Worm (Caenorhabditis elegans) whole organism, L3 larva: ENCODE data around the gene rml-4.
A peak's percentile ranks its signal among the peaks of the same experiment; 100 is the strongest.

Source experiments
- R02D3.7 ChIP-seq: fragments of 150-350 bp; optimal IDR thresholded peaks from 2 replicates; lab custom pipeline; 2014; ENCODE audit warnings: missing biosample characterization, missing genetic modification characterization
- ZK546.5 ChIP-seq: sonication (generic microtip); optimal IDR thresholded peaks from 2 replicates; lab custom pipeline; 2017; ENCODE audit warnings: missing biosample characterization, missing genetic modification characterization
- aly-2 ChIP-seq: fragments of 150-350 bp; optimal IDR thresholded peaks from 2 replicates; lab custom pipeline; 2014; ENCODE audit warnings: missing biosample characterization, missing genetic modification characterization
- ceh-16 ChIP-seq: sonication (generic microtip); optimal IDR thresholded peaks from 2 replicates; lab custom pipeline; 2017; ENCODE audit warnings: missing biosample characterization, missing genetic modification characterization
- ceh-28 ChIP-seq: fragments of 150-350 bp; optimal IDR thresholded peaks from 2 replicates; lab custom pipeline; 2014; ENCODE audit warnings: missing biosample characterization, missing genetic modification reagents, missing genetic modification characterization
- ceh-82 ChIP-seq: fragments of 150-350 bp; optimal IDR thresholded peaks from 2 replicates; lab custom pipeline; 2014; ENCODE audit warnings: missing biosample characterization, missing genetic modification characterization
- daf-12 ChIP-seq: fragments of 150-350 bp; optimal IDR thresholded peaks from 2 replicates; lab custom pipeline; 2014; ENCODE audit warnings: missing biosample characterization, missing genetic modification reagents, missing genetic modification characterization
- egl-27 ChIP-seq: sonication (generic microtip); optimal IDR thresholded peaks from 4 replicates; lab custom pipeline; 2017; ENCODE audit warnings: missing biosample characterization, missing genetic modification reagents, missing genetic modification characterization
- egl-5 ChIP-seq: fragments of 150-350 bp; optimal IDR thresholded peaks from 2 replicates; lab custom pipeline; 2017; ENCODE audit warnings: missing biosample characterization, missing genetic modification reagents, missing genetic modification characterization, inconsistent platforms
- elt-1 ChIP-seq: fragments of 150-350 bp; optimal IDR thresholded peaks from 2 replicates; lab custom pipeline; 2014; ENCODE audit warnings: missing biosample characterization, missing genetic modification characterization
- elt-2 ChIP-seq: sonication (generic microtip); optimal IDR thresholded peaks from 2 replicates; lab custom pipeline; 2016; ENCODE audit warnings: missing genetic modification reagents, mild to moderate bottlenecking, missing genetic modification characterization, missing compliant biosample characterization
- fkh-10 ChIP-seq: sonication (generic microtip); optimal IDR thresholded peaks from 2 replicates; lab custom pipeline; 2017; ENCODE audit warnings: missing biosample characterization, missing genetic modification reagents, missing genetic modification characterization
- fos-1 ChIP-seq: fragments of 150-350 bp; optimal IDR thresholded peaks from 2 replicates; lab custom pipeline; 2014; ENCODE audit warnings: missing biosample characterization, missing genetic modification characterization
- hmg-11 ChIP-seq: sonication (generic microtip); optimal IDR thresholded peaks from 2 replicates; lab custom pipeline; 2016; ENCODE audit warnings: missing genetic modification characterization, missing compliant biosample characterization
- jun-1 ChIP-seq: fragments of 150-350 bp; optimal IDR thresholded peaks from 2 replicates; lab custom pipeline; 2014; ENCODE audit warnings: missing biosample characterization, missing genetic modification reagents, missing genetic modification characterization
- lin-15B ChIP-seq: fragments of 150-350 bp; optimal IDR thresholded peaks from 2 replicates; lab custom pipeline; 2014; ENCODE audit warnings: missing biosample characterization, missing genetic modification characterization
- lin-39 ChIP-seq: fragments of 150-350 bp; optimal IDR thresholded peaks from 2 replicates; lab custom pipeline; 2018; ENCODE audit warnings: missing biosample characterization, missing genetic modification reagents, missing genetic modification characterization
- lsy-12 ChIP-seq: sonication (generic microtip); optimal IDR thresholded peaks from 2 replicates; lab custom pipeline; 2016; ENCODE audit warnings: mild to moderate bottlenecking, missing genetic modification characterization, missing compliant biosample characterization
- mdl-1 ChIP-seq: fragments of 150-350 bp; optimal IDR thresholded peaks from 2 replicates; lab custom pipeline; 2014; ENCODE audit warnings: missing biosample characterization, missing genetic modification characterization
- mml-1 ChIP-seq: fragments of 150-350 bp; sonication (generic microtip); optimal IDR thresholded peaks from 3 replicates; lab custom pipeline; 2014; ENCODE audit warnings: missing biosample characterization, missing genetic modification characterization
- nfya-1 ChIP-seq: sonication (generic microtip); optimal IDR thresholded peaks from 2 replicates; lab custom pipeline; 2017; ENCODE audit warnings: missing genetic modification characterization, mild to moderate bottlenecking, missing compliant biosample characterization, antibody characterized with exemption, moderate library complexity; ENCODE audit not compliant: insufficient read depth
- nhr-11 ChIP-seq: fragments of 150-350 bp; optimal IDR thresholded peaks from 2 replicates; lab custom pipeline; 2014; ENCODE audit warnings: missing biosample characterization, missing genetic modification characterization
- nhr-237 ChIP-seq: fragments of 150-350 bp; optimal IDR thresholded peaks from 2 replicates; lab custom pipeline; 2014; ENCODE audit warnings: missing biosample characterization, missing genetic modification characterization
- nhr-25 ChIP-seq: sonication (generic microtip); optimal IDR thresholded peaks from 2 replicates; lab custom pipeline; 2017; ENCODE audit warnings: missing biosample characterization, missing genetic modification characterization
- nhr-28 ChIP-seq: fragments of 150-350 bp; optimal IDR thresholded peaks from 2 replicates; lab custom pipeline; 2014; ENCODE audit warnings: missing biosample characterization, missing genetic modification characterization
- nhr-43 ChIP-seq: sonication (generic microtip); optimal IDR thresholded peaks from 2 replicates; lab custom pipeline; 2016; ENCODE audit warnings: mild to moderate bottlenecking, missing genetic modification characterization, missing compliant biosample characterization; ENCODE audit not compliant: poor library complexity, severe bottlenecking
- nhr-67 ChIP-seq: fragments of 150-350 bp; optimal IDR thresholded peaks from 2 replicates; lab custom pipeline; 2014; ENCODE audit warnings: missing biosample characterization, missing genetic modification characterization
- nhr-76 ChIP-seq: fragments of 150-350 bp; sonication (generic microtip); optimal IDR thresholded peaks from 5 replicates; lab custom pipeline; 2014; ENCODE audit warnings: missing biosample characterization, missing genetic modification characterization
- tbx-2 ChIP-seq: sonication (generic microtip); optimal IDR thresholded peaks from 2 replicates; lab custom pipeline; 2016; ENCODE audit warnings: mild to moderate bottlenecking, missing genetic modification characterization, missing compliant biosample characterization
- unc-39 ChIP-seq: sonication (generic microtip); optimal IDR thresholded peaks from 4 replicates; lab custom pipeline; 2017; ENCODE audit warnings: missing biosample characterization, missing genetic modification characterization
- unc-62 ChIP-seq: fragments of 150-350 bp; sonication (generic microtip); optimal IDR thresholded peaks from 4 replicates; lab custom pipeline; 2014; ENCODE audit warnings: missing biosample characterization, missing genetic modification reagents, missing genetic modification characterization
- ztf-11 ChIP-seq: fragments of 150-350 bp; optimal IDR thresholded peaks from 2 replicates; lab custom pipeline; 2014; ENCODE audit warnings: missing biosample characterization, missing genetic modification characterization
- ztf-4 ChIP-seq: fragments of 150-350 bp; optimal IDR thresholded peaks from 2 replicates; lab custom pipeline; 2014; ENCODE audit warnings: missing biosample characterization, missing genetic modification characterization

Gene rml-4

ce11 chrII:4326420-4326819 lies 31.5 kb downstream of the rml-4 start, which contains the start of gene pfd-2:
Gene pfd-2 (plus strand): TSS chrII:4326720.
- no peak for TF ChIP-seq R02D3.7 (tag; lab: Kevin White, UChicago)
- TF ChIP-seq nhr-25, result no peak
- TF ChIP-seq tbx-2 (tag; lab: Kevin White, UChicago), result no peak
- TF ChIP-seq nhr-237 (tag; lab: Kevin White, UChicago), result no peak
- no peak for TF ChIP-seq lin-39 (tag; lab: Kevin White, UChicago)
- TF ChIP-seq egl-27, result no peak
- TF ChIP-seq jun-1 (tag; lab: Kevin White, UChicago), result no peak
- TF ChIP-seq nhr-67 (tag; lab: Kevin White, UChicago), result no peak
- no peak for TF ChIP-seq ceh-16 (tag; lab: Kevin White, UChicago)
- TF ChIP-seq hmg-11 (tag; lab: Kevin White, UChicago), result no peak
- TF ChIP-seq daf-12 (tag; lab: Kevin White, UChicago), result no peak
- TF ChIP-seq elt-2, result no peak
- no peak for TF ChIP-seq elt-1 (tag; lab: Kevin White, UChicago)
- no peak for TF ChIP-seq ceh-82 (tag; lab: Kevin White, UChicago)
- TF ChIP-seq lsy-12, result no peak
- TF ChIP-seq ZK546.5 (tag; lab: Kevin White, UChicago), result no peak
- TF ChIP-seq unc-39 (tag; lab: Kevin White, UChicago), result no peak
- no peak for TF ChIP-seq nhr-11 (tag; lab: Kevin White, UChicago)

ce11 chrII:4328716-4329115 lies 33.8 kb downstream of the rml-4 start, which contains the start of gene H20J04.4:
Gene H20J04.4 (plus strand): TSS chrII:4329016.
- TF ChIP-seq lsy-12 (no peak), ceh-28 (tag; lab: Kevin White, UChicago) (peak; percentile 10)
- TF ChIP-seq, all 47 proteins: peak for 1

- TF ChIP-seq ztf-11 (tag; lab: Kevin White, UChicago), result no peak
- no peak for TF ChIP-seq mdl-1 (tag; lab: Kevin White, UChicago)
- TF ChIP-seq elt-2, result no peak
- TF ChIP-seq fkh-10, result no peak
- no peak for TF ChIP-seq jun-1 (tag; lab: Kevin White, UChicago)
- no peak for TF ChIP-seq mml-1
- TF ChIP-seq nhr-67 (tag; lab: Kevin White, UChicago), result no peak
- no peak for TF ChIP-seq unc-62 (GFP tag; lab: Kevin White, UChicago)
- TF ChIP-seq ZK546.5 (tag; lab: Kevin White, UChicago), result no peak
- TF ChIP-seq nhr-76 (tag; lab: Kevin White, UChicago), result no peak
- no peak for TF ChIP-seq ztf-4 (tag; lab: Kevin White, UChicago)
- no peak for TF ChIP-seq ceh-16 (tag; lab: Kevin White, UChicago)
- TF ChIP-seq nhr-28 (tag; lab: Kevin White, UChicago), result no peak
- TF ChIP-seq lsy-12, result no peak
- no peak for TF ChIP-seq R02D3.7 (tag; lab: Kevin White, UChicago)
- TF ChIP-seq egl-5, result no peak
- TF ChIP-seq aly-2 (tag; lab: Kevin White, UChicago), result no peak
- TF ChIP-seq nfya-1 (tag; lab: Kevin White, UChicago), result no peak
Observed at ce11 chrII:4334448-4334847, 39.5 kb downstream of the rml-4 start, which contains the start of gene madf-3. Gene madf-3 (plus strand): TSS chrII:4334748.

ce11 chrII:4337731-4338130 lies 42.8 kb downstream of the rml-4 start:
- TF ChIP-seq nfya-1 (tag; lab: Kevin White, UChicago) (peak; percentile 84), egl-27 (no peak)

ce11 chrII:4339882-4340281 lies 45.0 kb downstream of the rml-4 start, which contains the start of gene athp-2:
Gene athp-2 (plus strand): TSS chrII:4340182.
- TF ChIP-seq nhr-25, result no peak
- no peak for TF ChIP-seq ceh-16 (tag; lab: Kevin White, UChicago)
- no peak for TF ChIP-seq lin-15B (tag; lab: Kevin White, UChicago)
- no peak for TF ChIP-seq mdl-1 (tag; lab: Kevin White, UChicago)
- TF ChIP-seq egl-27, result no peak
- TF ChIP-seq jun-1 (tag; lab: Kevin White, UChicago), result no peak
- no peak for TF ChIP-seq ceh-28 (tag; lab: Kevin White, UChicago)
- TF ChIP-seq hmg-11 (tag; lab: Kevin White, UChicago), result no peak
- TF ChIP-seq nhr-43 (tag; lab: Kevin White, UChicago), result no peak
- TF ChIP-seq nfya-1 (tag; lab: Kevin White, UChicago), result no peak
- TF ChIP-seq elt-2, result no peak
- TF ChIP-seq fos-1 (tag; lab: Kevin White, UChicago), result no peak
- TF ChIP-seq ztf-11 (tag; lab: Kevin White, UChicago), result no peak
- TF ChIP-seq elt-1 (tag; lab: Kevin White, UChicago), result no peak
- TF ChIP-seq unc-62 (GFP tag; lab: Kevin White, UChicago), result no peak
